Worm (Caenorhabditis elegans) whole organism, L1 larva: ENCODE results near the gene F35B3.3.

ENCODE experiments used
- C16A3.4 ChIP-seq: fragments of 150-350 bp; optimal IDR thresholded peaks from 2 replicates; lab custom pipeline; 2014; ENCODE audit warnings: missing biosample characterization, missing genetic modification characterization
- C34B4.2 ChIP-seq: sonication (generic microtip); optimal IDR thresholded peaks from 2 replicates; lab custom pipeline; 2017; ENCODE audit warnings: mild to moderate bottlenecking, missing genetic modification characterization, missing compliant biosample characterization
- F16B12.6 ChIP-seq: fragments of 150-350 bp; optimal IDR thresholded peaks from 2 replicates; lab custom pipeline; 2014; ENCODE audit warnings: missing biosample characterization, missing genetic modification characterization
- aha-1 ChIP-seq: fragments of 150-350 bp; optimal IDR thresholded peaks from 2 replicates; lab custom pipeline; 2014; ENCODE audit warnings: missing biosample characterization, missing genetic modification characterization
- alr-1 ChIP-seq: fragments of 200-800 bp; sonication (Bioruptor generic); optimal IDR thresholded peaks from 2 replicates; lab custom pipeline; 2018; ENCODE audit warnings: borderline replicate concordance, mild to moderate bottlenecking, missing genetic modification characterization, missing compliant biosample characterization
- aly-2 ChIP-seq: fragments of 150-350 bp; optimal IDR thresholded peaks from 2 replicates; lab custom pipeline; 2014; ENCODE audit warnings: missing biosample characterization, missing genetic modification characterization
- ama-1 ChIP-seq: fragments of 150-350 bp; optimal IDR thresholded peaks from 2 replicates; lab custom pipeline; 2014
- blmp-1 ChIP-seq: fragments of 150-350 bp; optimal IDR thresholded peaks from 2 replicates; lab custom pipeline; 2014; ENCODE audit warnings: missing biosample characterization, missing genetic modification characterization
- ceh-63 ChIP-seq: fragments of 200-800 bp; sonication (Bioruptor generic); optimal IDR thresholded peaks from 2 replicates; lab custom pipeline; 2018; ENCODE audit warnings: mild to moderate bottlenecking, missing genetic modification characterization, missing compliant biosample characterization
- ceh-82 ChIP-seq, 3 experiments: fragments of 150-350 bp in 1 of 3; sonication (generic microtip) in 2 of 3; optimal IDR thresholded peaks; 2 replicates each; lab custom pipeline; 2014 to 2017; ENCODE audit warnings: missing biosample characterization in 3 of 3, missing genetic modification characterization in 3 of 3
- ceh-88 ChIP-seq: fragments of 200-800 bp; sonication (Bioruptor generic); IDR thresholded peaks from 2 replicates; pipeline ENCODE4 v1.3.6; 2022; ENCODE audit warnings: missing genetic modification characterization, missing compliant biosample characterization
- ceh-90 ChIP-seq: sonication (generic microtip); optimal IDR thresholded peaks from 2 replicates; lab custom pipeline; 2016; ENCODE audit warnings: missing genetic modification characterization, missing compliant biosample characterization
- dpl-1 ChIP-seq, 3 experiments: fragments of 150-350 bp in 2 of 3; sonication (generic microtip) in 1 of 3; optimal IDR thresholded peaks; 2 replicates each; lab custom pipeline; 2014 to 2017; ENCODE audit warnings: missing biosample characterization in 3 of 3, missing genetic modification characterization in 3 of 3, missing genetic modification reagents in 3 of 3
- dsc-1 ChIP-seq: sonication (generic microtip); optimal IDR thresholded peaks from 2 replicates; lab custom pipeline; 2016; ENCODE audit warnings: mild to moderate bottlenecking, missing genetic modification characterization, missing compliant biosample characterization
- efl-1 ChIP-seq, 4 experiments: fragments of 150-350 bp; optimal IDR thresholded peaks in 3 of 4; peaks in 1 of 4; 1 replicate in 1 of 4; 2 replicates in 3 of 4; lab custom pipeline; 2014; ENCODE audit warnings: missing biosample characterization in 2 of 4, missing genetic modification characterization in 2 of 4, missing genetic modification reagents in 2 of 4
- efl-3 ChIP-seq: fragments of 200-800 bp; sonication (Bioruptor generic); optimal IDR thresholded peaks from 2 replicates; lab custom pipeline; 2018; ENCODE audit warnings: mild to moderate bottlenecking, missing genetic modification characterization, missing compliant biosample characterization
- elt-2 ChIP-seq: sonication (generic microtip); optimal IDR thresholded peaks from 2 replicates; lab custom pipeline; 2016; ENCODE audit warnings: missing genetic modification characterization, mild to moderate bottlenecking, inconsistent platforms, missing compliant biosample characterization, missing genetic modification reagents
- elt-3 ChIP-seq, 6 experiments: fragments of 150-350 bp in 1 of 6; sonication (generic microtip); optimal IDR thresholded peaks; 2 replicates each; lab custom pipeline; 2017 to 2018; ENCODE audit warnings: missing biosample characterization in 6 of 6, missing genetic modification characterization in 6 of 6, inconsistent platforms in 1 of 6
- ets-5 ChIP-seq: fragments of 200-800 bp; sonication (Bioruptor generic); IDR thresholded peaks from 2 replicates; pipeline ENCODE4 v1.3.6; 2022; ENCODE audit warnings: missing genetic modification characterization, missing compliant biosample characterization
- fkh-10 ChIP-seq: sonication (generic microtip); optimal IDR thresholded peaks from 2 replicates; lab custom pipeline; 2017; ENCODE audit warnings: missing biosample characterization, missing genetic modification reagents, missing genetic modification characterization
- hlh-4 ChIP-seq: sonication (generic microtip); optimal IDR thresholded peaks from 2 replicates; lab custom pipeline; 2016; ENCODE audit warnings: mild to moderate bottlenecking, missing genetic modification characterization, missing compliant biosample characterization
- isw-1 ChIP-seq: fragments of 200-800 bp; sonication (Bioruptor generic); IDR thresholded peaks from 2 replicates; pipeline ENCODE4 v1.3.6; 2022; ENCODE audit warnings: missing genetic modification characterization, missing compliant biosample characterization
- jun-1 ChIP-seq: fragments of 150-350 bp; optimal IDR thresholded peaks from 2 replicates; lab custom pipeline; 2014; ENCODE audit warnings: missing biosample characterization, missing genetic modification reagents, missing genetic modification characterization
- lin-14 ChIP-seq: fragments of 200-800 bp; sonication (Bioruptor generic); optimal IDR thresholded peaks from 2 replicates; lab custom pipeline; 2018; ENCODE audit warnings: mild to moderate bottlenecking, missing genetic modification characterization, moderate library complexity, missing compliant biosample characterization
- lin-15B ChIP-seq: fragments of 150-350 bp; sonication (generic microtip); optimal IDR thresholded peaks from 3 replicates; lab custom pipeline; 2014; ENCODE audit warnings: missing biosample characterization, missing genetic modification characterization
- lin-35 ChIP-seq, 2 experiments: fragments of 150-350 bp; optimal IDR thresholded peaks; 2 replicates each; lab custom pipeline; 2014; ENCODE audit warnings: missing biosample characterization in 2 of 2, missing genetic modification characterization in 2 of 2, missing genetic modification reagents in 2 of 2
- mdl-1 ChIP-seq, 2 experiments: fragments of 150-350 bp; optimal IDR thresholded peaks; 2 replicates each; lab custom pipeline; 2014 to 2017; ENCODE audit warnings: missing biosample characterization in 2 of 2, missing genetic modification characterization in 2 of 2, inconsistent platforms in 1 of 2
- mef-2 ChIP-seq: fragments of 150-350 bp; optimal IDR thresholded peaks from 2 replicates; lab custom pipeline; 2014; ENCODE audit warnings: missing biosample characterization, missing genetic modification characterization
- mep-1 ChIP-seq: fragments of 150-350 bp; optimal IDR thresholded peaks from 2 replicates; lab custom pipeline; 2014; ENCODE audit warnings: missing biosample characterization, missing genetic modification characterization
- nhr-19 ChIP-seq: fragments of 200-800 bp; sonication (Bioruptor generic); conservative IDR thresholded peaks from 2 replicates; pipeline ENCODE4 v1.3.6; 2022; ENCODE audit warnings: missing genetic modification characterization, missing compliant biosample characterization
- nhr-20 ChIP-seq: sonication (generic microtip); optimal IDR thresholded peaks from 2 replicates; lab custom pipeline; 2016; ENCODE audit warnings: mild to moderate bottlenecking, missing genetic modification characterization, missing compliant biosample characterization
- nhr-237 ChIP-seq: fragments of 150-350 bp; optimal IDR thresholded peaks from 2 replicates; lab custom pipeline; 2014; ENCODE audit warnings: missing biosample characterization, missing genetic modification characterization
- nhr-47 ChIP-seq: sonication (generic microtip); optimal IDR thresholded peaks from 2 replicates; lab custom pipeline; 2016; ENCODE audit warnings: mild to moderate bottlenecking, missing genetic modification characterization, moderate library complexity, missing compliant biosample characterization
- nhr-76 ChIP-seq: sonication (generic microtip); optimal IDR thresholded peaks from 2 replicates; lab custom pipeline; 2017; ENCODE audit warnings: missing biosample characterization, missing genetic modification characterization
- nhr-77 ChIP-seq: fragments of 150-350 bp; optimal IDR thresholded peaks from 2 replicates; lab custom pipeline; 2014; ENCODE audit warnings: missing biosample characterization, missing genetic modification characterization
- nhr-84 ChIP-seq: sonication (generic microtip); optimal IDR thresholded peaks from 2 replicates; lab custom pipeline; 2017; ENCODE audit warnings: missing biosample characterization, missing genetic modification characterization
- nhr-85 ChIP-seq: sonication (generic microtip); peaks from one replicate; lab custom pipeline; 2016; ENCODE audit warnings: missing genetic modification characterization, inconsistent platforms, missing compliant biosample characterization
- nhr-90 ChIP-seq: sonication (generic microtip); optimal IDR thresholded peaks from 2 replicates; lab custom pipeline; 2016; ENCODE audit warnings: mild to moderate bottlenecking, missing genetic modification characterization, missing compliant biosample characterization; ENCODE audit not compliant: poor library complexity
- pax-3 ChIP-seq: fragments of 200-800 bp; sonication (Bioruptor generic); optimal IDR thresholded peaks from 2 replicates; lab custom pipeline; 2018; ENCODE audit warnings: mild to moderate bottlenecking, missing genetic modification characterization, moderate library complexity, missing compliant biosample characterization
- rnt-1 ChIP-seq: sonication (generic microtip); optimal IDR thresholded peaks from 2 replicates; lab custom pipeline; 2016; ENCODE audit warnings: mild to moderate bottlenecking, missing genetic modification characterization, moderate library complexity, missing compliant biosample characterization
- snpc-4 ChIP-seq: fragments of 150-350 bp; optimal IDR thresholded peaks from 2 replicates; lab custom pipeline; 2014; ENCODE audit warnings: missing biosample characterization, missing genetic modification characterization
- snu-23 ChIP-seq: sonication (generic microtip); optimal IDR thresholded peaks from 2 replicates; lab custom pipeline; 2016; ENCODE audit warnings: missing genetic modification characterization, missing compliant biosample characterization
- sptf-1 ChIP-seq: fragments of 150-350 bp; optimal IDR thresholded peaks from 2 replicates; lab custom pipeline; 2014; ENCODE audit warnings: missing biosample characterization, missing genetic modification characterization
- sup-37 ChIP-seq: fragments of 200-800 bp; sonication (Bioruptor generic); optimal IDR thresholded peaks from 2 replicates; lab custom pipeline; 2018; ENCODE audit warnings: mild to moderate bottlenecking, missing genetic modification characterization, missing compliant biosample characterization
- swsn-7 ChIP-seq: sonication (generic microtip); optimal IDR thresholded peaks from 2 replicates; lab custom pipeline; 2016; ENCODE audit warnings: missing genetic modification characterization, missing compliant biosample characterization
- tlp-1 ChIP-seq: fragments of 150-350 bp; optimal IDR thresholded peaks from 2 replicates; lab custom pipeline; 2014; ENCODE audit warnings: missing biosample characterization, missing genetic modification characterization
- unc-130 ChIP-seq: fragments of 150-350 bp; optimal IDR thresholded peaks from 2 replicates; lab custom pipeline; 2017; ENCODE audit warnings: missing biosample characterization, missing genetic modification characterization, inconsistent platforms
- unc-86 ChIP-seq: sonication (generic microtip); optimal IDR thresholded peaks from 2 replicates; lab custom pipeline; 2016; ENCODE audit warnings: missing genetic modification characterization, missing compliant biosample characterization
- unc-98 ChIP-seq: fragments of 200-800 bp; sonication (Bioruptor generic); IDR thresholded peaks from 2 replicates; pipeline ENCODE4 v1.3.6; 2022; ENCODE audit warnings: missing genetic modification characterization, missing compliant biosample characterization
- vab-15 ChIP-seq: sonication (generic microtip); optimal IDR thresholded peaks from 2 replicates; lab custom pipeline; 2017; ENCODE audit warnings: missing genotype, mild to moderate bottlenecking, missing genetic modification characterization, missing compliant biosample characterization
- zip-4 ChIP-seq: fragments of 200-800 bp; sonication (Bioruptor generic); optimal IDR thresholded peaks from 2 replicates; lab custom pipeline; 2018; ENCODE audit warnings: mild to moderate bottlenecking, missing genetic modification characterization, moderate library complexity, missing compliant biosample characterization
- ztf-11 ChIP-seq, 2 experiments: sonication (generic microtip); optimal IDR thresholded peaks; 2 replicates each; lab custom pipeline; 2016 to 2017; ENCODE audit warnings: missing genetic modification characterization in 2 of 2, missing biosample characterization in 1 of 2, missing compliant biosample characterization in 1 of 2
- ztf-4 ChIP-seq: fragments of 150-350 bp; optimal IDR thresholded peaks from 2 replicates; lab custom pipeline; 2014; ENCODE audit warnings: missing biosample characterization, missing genetic modification characterization

The F35B3.3 gene

ce11 chrX:17063749-17064252 lies 50.5 kb downstream of the F35B3.3 start (continued):
- TF ChIP-seq elt-2 (tag; lab: Kevin White, UChicago) (peak; percentile 70), elt-3 (tag; optimal IDR thresholded peaks at IDR 0.05; lab: Kevin White, UChicago) (peak in 4 of 6 experiments; percentile 40 to 94 (median 65)), blmp-1 (tag; lab: Kevin White, UChicago) (peak; percentile 82), nhr-237 (tag; lab: Kevin White, UChicago) (no peak), swsn-7 (tag; lab: Kevin White, UChicago) (peak; percentile 16), nhr-84 (no peak), snu-23 (peak; percentile 81), unc-130 (tag; lab: Kevin White, UChicago) (peak; percentile 69), mep-1 (tag; lab: Kevin White, UChicago) (peak; percentile 66), vab-15 (tag; lab: Kevin White, UChicago) (no peak), mef-2 (tag; lab: Kevin White, UChicago) (no peak), lin-35 (GFP tag; optimal IDR thresholded peaks at IDR 0.05; lab: Kevin White, UChicago) (peak in 1 of 2 experiments; percentile 80), sptf-1 (no peak), nhr-76 (no peak), ceh-90 (tag; lab: Kevin White, UChicago) (no peak), aha-1 (tag; lab: Kevin White, UChicago) (no peak), hlh-4 (tag; lab: Kevin White, UChicago) (no peak), dsc-1 (no peak), efl-1 (optimal IDR thresholded peaks at IDR 0.05; lab: Kevin White, UChicago) (no peak), efl-1 (GFP tag; optimal IDR thresholded peaks at IDR 0.05 in 1 of 2; lab: Kevin White, UChicago) (peak in 1 of 2 experiments; percentile 92), nhr-19 (peak; percentile 80), ztf-4 (tag; lab: Kevin White, UChicago) (no peak), C16A3.4 (tag; lab: Kevin White, UChicago) (peak; percentile 63), nhr-77 (no peak), zip-4 (no peak), rnt-1 (tag; lab: Kevin White, UChicago) (peak; percentile 10), tlp-1 (tag; lab: Kevin White, UChicago) (no peak), lin-15B (tag; lab: Kevin White, UChicago) (no peak), ama-1 (lab: Kevin White, UChicago) (no peak), C34B4.2 (tag; lab: Kevin White, UChicago) (no peak), nhr-20 (tag; lab: Kevin White, UChicago) (peak; percentile 94), mdl-1 (tag; optimal IDR thresholded peaks at IDR 0.05; lab: Kevin White, UChicago) (peak in 1 of 2 experiments; percentile 97), unc-98 (GFP tag; lab: Robert Waterston, UW) (no peak), ets-5 (GFP tag; lab: Robert Waterston, UW) (no peak), ceh-88 (GFP tag; lab: Robert Waterston, UW) (no peak), aly-2 (no peak), alr-1 (no peak), nhr-90 (tag; lab: Kevin White, UChicago) (peak; percentile 80), isw-1 (GFP tag; lab: Robert Waterston, UW) (no peak), nhr-47 (tag; lab: Kevin White, UChicago) (peak; percentile 46), jun-1 (no peak), pax-3 (tag; lab: Kevin White, UChicago) (no peak), sup-37 (GFP tag; lab: Kevin White, UChicago) (no peak), snpc-4 (tag; lab: Kevin White, UChicago) (no peak), F16B12.6 (tag; lab: Kevin White, UChicago) (no peak), lin-14 (GFP tag; lab: Kevin White, UChicago) (peak; percentile 88), ceh-82 (tag; optimal IDR thresholded peaks at IDR 0.05; lab: Kevin White, UChicago) (no peak), ceh-63 (no peak), unc-86 (tag; lab: Kevin White, UChicago) (no peak), dpl-1 (GFP tag; optimal IDR thresholded peaks at IDR 0.05; lab: Kevin White, UChicago) (peak in 1 of 3 experiments; percentile 30), fkh-10 (GFP tag; lab: Kevin White, UChicago) (no peak), ztf-11 (tag; optimal IDR thresholded peaks at IDR 0.05; lab: Kevin White, UChicago) (no peak), nhr-85 (tag; lab: Kevin White, UChicago) (peak; percentile 97), efl-3 (no peak)
